Worm (Caenorhabditis elegans): Measurements from ENCODE around the gene C37E2.2.

C37E2.2 gene

DNA sequence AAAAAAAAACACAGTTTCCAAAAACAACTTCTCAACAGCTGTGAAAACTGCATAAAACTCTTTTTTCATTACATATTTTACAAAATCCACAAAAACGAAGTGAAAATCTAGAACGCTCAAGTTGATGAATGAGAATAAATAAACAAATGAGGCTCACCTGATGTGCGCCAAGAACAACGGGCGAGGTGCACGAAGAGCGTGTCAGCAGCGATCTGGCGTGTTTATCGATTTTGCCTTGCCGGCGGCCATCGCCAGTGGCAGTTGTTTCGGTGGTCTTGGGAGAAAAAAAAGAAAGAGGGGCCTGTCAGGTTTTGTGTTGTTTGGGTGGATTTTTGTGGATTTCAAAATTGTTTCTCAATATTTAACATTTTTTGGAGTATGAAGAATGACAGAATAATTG, 2.0 kb upstream of the C37E2.2 start, which contains the start of gene idhb-1:
Gene idhb-1, minus strand, starts transcription at position 214 of the 400 bp plus-strand sequence.
- TF ChIP-seq nhr-237 (tag; optimal IDR thresholded peaks at IDR 0.05) (no peak), dsc-1 (tag; optimal IDR thresholded peaks at IDR 0.05) (peak; percentile 80), efl-1 (optimal IDR thresholded peaks at IDR 0.05) (peak; percentile 61 to 65), efl-1 (GFP tag; optimal IDR thresholded peaks at IDR 0.05 in 1 of 2) (peak; percentile 56 to 96), C34B4.2 (tag; optimal IDR thresholded peaks at IDR 0.05) (no peak), lin-39 (tag; optimal IDR thresholded peaks at IDR 0.05) (peak; percentile 67), Y116A8C.19 (tag; optimal IDR thresholded peaks at IDR 0.05; ENCODE audit: borderline replicate concordance) (no peak), fkh-8 (tag; optimal IDR thresholded peaks at IDR 0.05) (peak; percentile 79), sox-4 (tag; optimal IDR thresholded peaks at IDR 0.05) (no peak), pag-3 (tag; optimal IDR thresholded peaks at IDR 0.05; ENCODE audit: borderline replicate concordance, insufficient read depth) (peak; percentile 10), mdl-1 (tag; optimal IDR thresholded peaks at IDR 0.05) (peak in 1 of 2 experiments; percentile 68), mef-2 (tag; optimal IDR thresholded peaks at IDR 0.05) (no peak), lin-15B (tag; optimal IDR thresholded peaks at IDR 0.05) (no peak), nhr-85 (tag) (peak; percentile 75), sup-37 (GFP tag; optimal IDR thresholded peaks at IDR 0.05) (peak; percentile 8), skn-1 (tag; optimal IDR thresholded peaks at IDR 0.05) (peak; percentile 81), grh-1 (GFP tag; IDR thresholded peaks at IDR 0.05) (0 out of 2 replicates have a peak, but pooled peaks have one; percentile 45), fkh-10 (GFP tag; optimal IDR thresholded peaks at IDR 0.05) (peak; percentile 31), nhr-12 (tag; optimal IDR thresholded peaks at IDR 0.05) (no peak), unc-62 (GFP tag; optimal IDR thresholded peaks at IDR 0.05) (no peak), mab-9 (GFP tag; IDR thresholded peaks at IDR 0.05) (0 out of 2 replicates have a peak, but pooled peaks have one; percentile 27), dpl-1 (GFP tag; optimal IDR thresholded peaks at IDR 0.05) (peak; percentile 50 to 70 (median 70)), unc-30 (tag; optimal IDR thresholded peaks at IDR 0.05) (no peak), nhr-90 (tag; optimal IDR thresholded peaks at IDR 0.05; ENCODE audit: poor library complexity) (peak; percentile 74), unc-130 (tag; optimal IDR thresholded peaks at IDR 0.05) (peak; percentile 51), fos-1 (tag; optimal IDR thresholded peaks at IDR 0.05) (peak; percentile 37), vab-15 (tag; optimal IDR thresholded peaks at IDR 0.05) (no peak), snpc-4 (tag; optimal IDR thresholded peaks at IDR 0.05) (peak; percentile 62), ceh-82 (tag; optimal IDR thresholded peaks at IDR 0.05) (peak; percentile 71 to 88 (median 75)), lir-3 (tag; optimal IDR thresholded peaks at IDR 0.05; ENCODE audit: poor library complexity) (no peak), nhr-20 (tag; optimal IDR thresholded peaks at IDR 0.05) (peak; percentile 85), ces-1 (GFP tag; optimal IDR thresholded peaks at IDR 0.05) (no peak), nhr-47 (tag; optimal IDR thresholded peaks at IDR 0.05) (peak; percentile 86), xbp-1 (tag; optimal IDR thresholded peaks at IDR 0.05) (peak; percentile 60), lin-35 (GFP tag; optimal IDR thresholded peaks at IDR 0.05) (peak; percentile 46 to 81), C04F5.9 (tag; optimal IDR thresholded peaks at IDR 0.05) (no peak), unc-98 (GFP tag; IDR thresholded peaks at IDR 0.05) (no peak), pax-3 (tag; optimal IDR thresholded peaks at IDR 0.05) (no peak), ceh-88 (GFP tag; IDR thresholded peaks at IDR 0.05) (no peak), nhr-76 (tag; optimal IDR thresholded peaks at IDR 0.05) (no peak), C16A3.4 (tag; optimal IDR thresholded peaks at IDR 0.05) (peak; percentile 79), nhr-84 (tag; optimal IDR thresholded peaks at IDR 0.05) (no peak), rnt-1 (tag; optimal IDR thresholded peaks at IDR 0.05) (peak; percentile 93), nhr-71 (tag; optimal IDR thresholded peaks at IDR 0.05) (peak; percentile 89), pqm-1 (tag; optimal IDR thresholded peaks at IDR 0.05) (no peak), hpl-2 (GFP tag; optimal IDR thresholded peaks at IDR 0.05) (peak; percentile 47), egl-27 (tag; optimal IDR thresholded peaks at IDR 0.05) (no peak), lsy-2 (tag; optimal IDR thresholded peaks at IDR 0.05) (peak; percentile 81), hlh-4 (tag; optimal IDR thresholded peaks at IDR 0.05) (no peak), egl-13 (tag; optimal IDR thresholded peaks at IDR 0.05) (peak; percentile 60), zip-4 (GFP tag; optimal IDR thresholded peaks at IDR 0.05) (no peak), nhr-28 (tag; optimal IDR thresholded peaks at IDR 0.05) (no peak), nhr-11 (tag; optimal IDR thresholded peaks at IDR 0.05) (no peak)

All from whole organism, L1 larva.